Worm (Caenorhabditis elegans) whole organism, L4 larva: ENCODE measurements around the gene srh-252.

Experiments
- ama-1 ChIP-seq: fragments of 150-350 bp; optimal IDR thresholded peaks from 2 replicates; lab custom pipeline; 2014; ENCODE audit warnings: inconsistent platforms, mixed read lengths
- ceh-28 ChIP-seq: fragments of 150-350 bp; optimal IDR thresholded peaks from 2 replicates; lab custom pipeline; 2014; ENCODE audit warnings: missing biosample characterization, missing genetic modification reagents, missing genetic modification characterization
- ces-1 ChIP-seq: fragments of 150-350 bp; sonication (generic microtip); optimal IDR thresholded peaks from 4 replicates; lab custom pipeline; 2014; ENCODE audit warnings: missing biosample characterization, missing genetic modification reagents, missing genetic modification characterization
- daf-12 ChIP-seq: fragments of 150-350 bp; optimal IDR thresholded peaks from 2 replicates; lab custom pipeline; 2014; ENCODE audit warnings: missing biosample characterization, missing genetic modification reagents, missing genetic modification characterization
- daf-19 ChIP-seq: fragments of 200-800 bp; sonication (Bioruptor generic); conservative IDR thresholded peaks from 2 replicates; pipeline ENCODE4 v1.3.6; 2022; ENCODE audit warnings: missing genetic modification characterization, missing compliant biosample characterization
- daf-8 ChIP-seq: fragments of 200-800 bp; sonication (Bioruptor generic); IDR thresholded peaks from 2 replicates; pipeline ENCODE4 v1.3.6; 2022; ENCODE audit warnings: missing genetic modification characterization, missing compliant biosample characterization
- dmd-6 ChIP-seq: fragments of 200-800 bp; sonication (Bioruptor generic); IDR thresholded peaks from 2 replicates; pipeline ENCODE4 v1.3.6; 2022; ENCODE audit warnings: missing genetic modification reagents, missing genetic modification characterization, missing compliant biosample characterization
- fos-1 ChIP-seq: fragments of 150-350 bp; optimal IDR thresholded peaks from 2 replicates; lab custom pipeline; 2014; ENCODE audit warnings: missing biosample characterization, missing genetic modification characterization
- lin-39 ChIP-seq: fragments of 150-350 bp; optimal IDR thresholded peaks from 2 replicates; lab custom pipeline; 2014; ENCODE audit warnings: missing biosample characterization, missing genetic modification reagents, missing genetic modification characterization
- madf-5 ChIP-seq, 2 experiments: fragments of 200-800 bp; sonication (Bioruptor generic); IDR thresholded peaks; 2 replicates each; pipeline ENCODE4 v1.3.6; 2022; ENCODE audit warnings: missing compliant biosample characterization in 2 of 2, missing genetic modification characterization in 2 of 2
- nhr-76 ChIP-seq: fragments of 150-350 bp; optimal IDR thresholded peaks from 2 replicates; lab custom pipeline; 2014; ENCODE audit warnings: missing biosample characterization, missing genetic modification characterization
- sdz-12 ChIP-seq: fragments of 200-800 bp; sonication (Bioruptor generic); optimal IDR thresholded peaks from 2 replicates; lab custom pipeline; 2018; ENCODE audit warnings: mild to moderate bottlenecking, missing genetic modification characterization, missing compliant biosample characterization
- zag-1 ChIP-seq: fragments of 150-350 bp; optimal IDR thresholded peaks from 2 replicates; lab custom pipeline; 2014; ENCODE audit warnings: missing biosample characterization, missing genetic modification characterization
- ztf-11 ChIP-seq: fragments of 150-350 bp; optimal IDR thresholded peaks from 2 replicates; lab custom pipeline; 2014; ENCODE audit warnings: missing biosample characterization, missing genetic modification characterization

DNA sequence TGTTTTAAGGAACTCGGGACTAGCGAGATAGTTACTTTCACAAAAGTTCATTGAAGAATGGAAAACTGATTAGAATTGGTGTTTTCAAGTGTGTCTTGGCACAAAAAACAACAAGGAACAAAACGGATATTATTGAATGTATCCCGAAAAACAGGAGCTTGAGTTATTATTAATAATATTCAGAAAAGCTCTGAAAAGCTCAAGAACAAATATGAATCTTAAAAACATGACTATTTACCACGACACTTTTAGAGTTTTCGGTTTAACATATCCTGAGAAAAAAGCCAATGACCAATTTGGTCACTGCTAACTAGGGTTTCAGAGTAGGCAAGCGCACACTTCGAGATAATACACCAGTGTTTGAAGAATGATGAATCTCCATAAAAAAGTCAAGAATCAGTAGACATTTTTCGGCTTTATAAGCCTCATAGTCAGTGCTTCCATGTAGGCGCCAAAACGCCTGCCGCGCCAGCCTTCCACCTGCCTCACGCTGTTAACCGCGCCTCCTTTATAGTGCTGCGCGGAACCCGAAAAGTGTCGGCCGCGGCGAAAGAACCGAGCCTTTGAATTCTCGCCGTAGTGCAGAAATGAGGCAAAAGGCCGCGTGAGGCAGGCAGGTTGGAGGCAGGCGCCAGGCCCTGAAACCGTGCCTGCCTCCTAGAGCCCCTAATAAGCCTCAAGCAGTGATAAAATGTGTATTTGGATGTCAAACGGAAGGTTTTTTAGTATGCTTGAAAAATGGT, 11.0 kb downstream of the srh-252 start, which contains the start of gene srh-236:
- no peak for TF ChIP-seq ces-1
- no peak for TF ChIP-seq zag-1 (tag; lab: Kevin White, UChicago)
- no peak for TF ChIP-seq madf-5 (GFP tag; IDR thresholded peaks at IDR 0.05; lab: Robert Waterston, UW)
- TF ChIP-seq ama-1 (lab: Kevin White, UChicago) = no peak
- no peak for TF ChIP-seq ztf-11
- TF ChIP-seq daf-8 (GFP tag; lab: Robert Waterston, UW) = no peak
- TF ChIP-seq dmd-6 = no peak
- TF ChIP-seq nhr-76 = no peak
- TF ChIP-seq daf-12 (tag; lab: Kevin White, UChicago) = no peak
- no peak for TF ChIP-seq ceh-28 (tag; lab: Kevin White, UChicago)
- TF ChIP-seq sdz-12 (GFP tag; lab: Kevin White, UChicago) = no peak
- TF ChIP-seq daf-19 (GFP tag; lab: Robert Waterston, UW) = no peak
- TF ChIP-seq fos-1 (tag; lab: Kevin White, UChicago) = no peak
- TF ChIP-seq lin-39 (tag; lab: Kevin White, UChicago) = no peak
